Fruit fly (Drosophila melanogaster) Kc167 (cell line): ENCODE results near the gene CG6656.

Experiments
- Myc ChIP-seq: fragments of >200 bp; optimal IDR thresholded peaks from 2 replicates; lab custom pipeline; 2017; ENCODE audit warnings: missing external identifiers
- h ChIP-seq: fragments of >200 bp; optimal IDR thresholded peaks from 3 replicates; lab custom pipeline; 2018; ENCODE audit warnings: missing external identifiers
- psq ChIP-seq: fragments of >200 bp; optimal IDR thresholded peaks from 2 replicates; lab custom pipeline; 2017; ENCODE audit warnings: missing external identifiers
- ttk ChIP-seq: sonication (Bioruptor generic); optimal IDR thresholded peaks from 2 replicates; lab custom pipeline; 2017; ENCODE audit warnings: missing external identifiers

DNA sequence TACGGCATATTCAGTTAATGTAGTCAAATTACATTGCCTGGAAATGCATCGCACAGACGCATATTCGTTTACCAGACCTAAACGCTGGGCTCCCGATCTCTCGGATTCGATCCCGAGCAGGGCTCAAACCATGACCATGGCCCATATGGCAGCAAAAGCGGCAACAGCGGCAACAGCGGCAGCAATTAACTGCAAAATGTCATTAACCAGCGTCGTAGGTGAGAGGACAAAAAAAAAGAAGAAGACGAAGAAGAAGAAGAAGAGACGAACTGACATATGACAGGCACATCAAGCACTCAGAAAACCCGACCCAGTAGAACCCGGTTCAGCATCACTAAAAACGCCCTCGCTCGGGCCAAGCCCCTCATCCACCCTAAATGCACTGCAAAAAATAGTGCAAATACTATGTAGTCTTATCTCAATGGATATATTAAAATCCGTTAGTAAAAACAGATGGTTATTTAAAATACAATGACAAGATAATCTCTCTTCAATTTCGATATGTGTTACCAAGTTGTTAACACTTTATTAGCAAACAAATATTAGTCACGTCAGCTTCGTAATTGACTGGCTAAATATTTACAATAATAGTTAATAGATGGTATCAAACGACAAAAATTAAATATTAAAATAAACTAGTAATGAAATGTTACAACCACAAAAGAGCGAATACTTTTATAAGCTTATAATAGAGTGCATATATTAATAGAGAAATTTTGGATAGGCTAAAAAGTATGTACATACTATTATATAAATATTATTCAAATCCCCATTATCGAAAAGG is 49.1 kb upstream of the CG6656 start:
- TF ChIP-seq psq (lab: Kevin White, UChicago) (no peak), h (no peak), Myc (no peak), ttk (no peak)
